Fruit fly (Drosophila melanogaster) whole organism, embryonic: Measurements from ENCODE around the gene Ant2.

Experiments used
- Adf1 ChIP-seq: fragments of 200-800 bp; sonication (Bioruptor generic); IDR thresholded peaks from 2 replicates; pipeline ENCODE4 v1.3.6; 2022; ENCODE audit warnings: missing biosample characterization, missing genetic modification characterization
- BEAF-32 ChIP-seq: fragments of 200-800 bp; sonication (Bioruptor generic); optimal IDR thresholded peaks from 3 replicates; lab custom pipeline; 2017; ENCODE audit warnings: missing biosample characterization, missing genetic modification characterization, mild to moderate bottlenecking, moderate library complexity, missing genetic modification reagents
- CG11085 ChIP-seq: fragments of 200-800 bp; sonication (Bioruptor generic); IDR thresholded peaks from 2 replicates; pipeline ENCODE4 v1.3.6; 2022; ENCODE audit warnings: missing biosample characterization, missing genetic modification characterization
- CG12236 ChIP-seq: fragments of 200-800 bp; sonication (Bioruptor generic); optimal IDR thresholded peaks from 2 replicates; lab custom pipeline; 2016; ENCODE audit warnings: missing biosample characterization, missing genetic modification characterization
- CG12659 ChIP-seq: fragments of 200-800 bp; sonication (Bioruptor generic); optimal IDR thresholded peaks from 3 replicates; lab custom pipeline; 2017; ENCODE audit warnings: mild to moderate bottlenecking, missing biosample characterization, missing genetic modification reagents, missing genetic modification characterization
- CG13894 ChIP-seq: fragments of 200-800 bp; sonication (Bioruptor generic); optimal IDR thresholded peaks from 3 replicates; lab custom pipeline; 2018; ENCODE audit warnings: missing biosample characterization, mild to moderate bottlenecking, missing genetic modification characterization, moderate library complexity
- CG14860 ChIP-seq: fragments of 200-800 bp; sonication (Bioruptor generic); IDR thresholded peaks from 3 replicates; pipeline ENCODE4 v1.3.6; 2022; ENCODE audit warnings: missing biosample characterization, missing genetic modification characterization; ENCODE audit not compliant: partially characterized antibody
- CG14965 ChIP-seq: fragments of 200-800 bp; sonication (Bioruptor generic); optimal IDR thresholded peaks from 2 replicates; lab custom pipeline; 2016; ENCODE audit warnings: missing biosample characterization, missing genetic modification characterization, borderline replicate concordance
- CG15011 ChIP-seq: fragments of 200-800 bp; sonication (Bioruptor generic); optimal IDR thresholded peaks from 3 replicates; lab custom pipeline; 2018; ENCODE audit warnings: missing biosample characterization, mild to moderate bottlenecking, missing genetic modification characterization
- CG15601 ChIP-seq: fragments of 200-800 bp; sonication (Bioruptor generic); optimal IDR thresholded peaks from 3 replicates; lab custom pipeline; 2019; ENCODE audit warnings: missing biosample characterization, mild to moderate bottlenecking, missing genetic modification characterization, moderate library complexity
- CG17912 ChIP-seq: fragments of 200-800 bp; sonication (Bioruptor generic); optimal IDR thresholded peaks from 2 replicates; lab custom pipeline; 2018; ENCODE audit warnings: missing biosample characterization, mild to moderate bottlenecking, missing genetic modification characterization
- CG1792 ChIP-seq: fragments of 200-800 bp; sonication (Bioruptor generic); optimal IDR thresholded peaks from 2 replicates; lab custom pipeline; 2016; ENCODE audit warnings: missing biosample characterization, missing genetic modification characterization
- CG18476 ChIP-seq: fragments of 200-800 bp; sonication (Bioruptor generic); optimal IDR thresholded peaks from 2 replicates; lab custom pipeline; 2016; ENCODE audit warnings: missing biosample characterization, mild to moderate bottlenecking, missing genetic modification characterization
- CG2199 ChIP-seq: fragments of 200-800 bp; sonication (Bioruptor generic); IDR thresholded peaks from 3 replicates; pipeline ENCODE4 v1.3.6; 2022; ENCODE audit warnings: missing biosample characterization, missing genetic modification characterization
- CG2712 ChIP-seq: fragments of 200-800 bp; optimal IDR thresholded peaks from 3 replicates; lab custom pipeline; 2019; ENCODE audit warnings: missing biosample characterization, mild to moderate bottlenecking, missing genetic modification characterization, moderate library complexity
- CG2889 ChIP-seq: fragments of 200-800 bp; sonication (Bioruptor generic); IDR thresholded peaks from 3 replicates; pipeline ENCODE4 v1.3.6; 2022; ENCODE audit warnings: missing biosample characterization, missing genetic modification characterization
- CG33557 ChIP-seq: fragments of 200-800 bp; sonication (Bioruptor generic); optimal IDR thresholded peaks from 2 replicates; lab custom pipeline; 2019; ENCODE audit warnings: missing biosample characterization, mild to moderate bottlenecking, missing genetic modification characterization, moderate library complexity
- CG34422 ChIP-seq: fragments of 200-800 bp; sonication (Bioruptor generic); IDR thresholded peaks from 3 replicates; pipeline ENCODE4 v1.3.6; 2022; ENCODE audit warnings: missing biosample characterization, missing genetic modification characterization
- CG4404 ChIP-seq: fragments of 200-800 bp; sonication (Bioruptor generic); IDR thresholded peaks from 2 replicates; pipeline ENCODE4 v1.3.6; 2022; ENCODE audit warnings: missing biosample characterization, missing genetic modification characterization
- CG6683 ChIP-seq: fragments of 200-800 bp; sonication (Bioruptor generic); optimal IDR thresholded peaks from 2 replicates; lab custom pipeline; 2017; ENCODE audit warnings: missing biosample characterization, mild to moderate bottlenecking, missing genetic modification characterization, missing genetic modification reagents
- CG6765 ChIP-seq: fragments of 200-800 bp; sonication (Bioruptor generic); optimal IDR thresholded peaks from 3 replicates; lab custom pipeline; 2017; ENCODE audit warnings: missing biosample characterization, mild to moderate bottlenecking, missing genetic modification characterization
- CG7357 ChIP-seq: fragments of 200-800 bp; sonication (Bioruptor generic); IDR thresholded peaks from 3 replicates; pipeline ENCODE4 v1.3.6; 2022; ENCODE audit warnings: missing biosample characterization, missing genetic modification characterization
- CG7963 ChIP-seq: fragments of 200-800 bp; sonication (Bioruptor generic); IDR thresholded peaks from 3 replicates; pipeline ENCODE4 v1.3.6; 2022; ENCODE audit warnings: missing biosample characterization, missing genetic modification characterization; ENCODE audit not compliant: partially characterized antibody
- D19A ChIP-seq: fragments of 200-800 bp; optimal IDR thresholded peaks from 3 replicates; lab custom pipeline; 2019; ENCODE audit warnings: missing biosample characterization, mild to moderate bottlenecking, missing genetic modification characterization, moderate library complexity
- Doc2 ChIP-seq: fragments of 200-800 bp; sonication (Bioruptor generic); IDR thresholded peaks from 2 replicates; pipeline ENCODE4 v1.3.6; 2022; ENCODE audit warnings: missing biosample characterization, missing genetic modification characterization
- H2.0 ChIP-seq: fragments of 200-800 bp; sonication (Bioruptor generic); IDR thresholded peaks from 2 replicates; pipeline ENCODE4 v1.3.6; 2022; ENCODE audit warnings: missing biosample characterization, missing genetic modification characterization
- HLH4C ChIP-seq: fragments of 200-800 bp; sonication (Bioruptor generic); IDR thresholded peaks from 3 replicates; pipeline ENCODE4 v1.3.6; 2022; ENCODE audit warnings: missing biosample characterization, missing genetic modification characterization; ENCODE audit not compliant: partially characterized antibody
- Hmx ChIP-seq: fragments of 200-800 bp; sonication (Bioruptor generic); optimal IDR thresholded peaks from 2 replicates; lab custom pipeline; 2016; ENCODE audit warnings: missing biosample characterization, missing genetic modification characterization
- Hr78 ChIP-seq, 2 experiments: fragments of 200-800 bp in 1 of 2; fragments of >200 bp in 1 of 2; sonication (Bioruptor generic) in 1 of 2; optimal IDR thresholded peaks; 2 replicates each; lab custom pipeline; 2017 to 2019; ENCODE audit warnings: missing biosample characterization in 2 of 2, missing genetic modification characterization in 2 of 2, mild to moderate bottlenecking in 1 of 2, moderate library complexity in 1 of 2
- Oaz ChIP-seq: fragments of 200-800 bp; sonication (Bioruptor generic); IDR thresholded peaks from 2 replicates; pipeline ENCODE4 v1.3.6; 2022; ENCODE audit warnings: missing biosample characterization, missing genetic modification characterization
- Scr ChIP-seq: fragments of 200-800 bp; sonication (Bioruptor generic); IDR thresholded peaks from 2 replicates; pipeline ENCODE4 v1.3.6; 2022; ENCODE audit warnings: missing biosample characterization, missing genetic modification characterization; ENCODE audit not compliant: partially characterized antibody
- bigmax ChIP-seq: fragments of 200-800 bp; sonication (Bioruptor generic); optimal IDR thresholded peaks from 2 replicates; lab custom pipeline; 2018; ENCODE audit warnings: missing biosample characterization, mild to moderate bottlenecking, missing genetic modification characterization
- cato ChIP-seq: fragments of 200-800 bp; sonication (Bioruptor generic); optimal IDR thresholded peaks from 2 replicates; lab custom pipeline; 2016; ENCODE audit warnings: missing biosample characterization, missing genetic modification characterization, borderline replicate concordance
- crc ChIP-seq: fragments of 200-800 bp; sonication (Bioruptor generic); optimal IDR thresholded peaks from 2 replicates; lab custom pipeline; 2016; ENCODE audit warnings: missing biosample characterization, missing genetic modification characterization
- dysf ChIP-seq: fragments of 200-800 bp; sonication (Bioruptor generic); IDR thresholded peaks from 3 replicates; pipeline ENCODE4 v1.3.6; 2022; ENCODE audit warnings: missing biosample characterization, missing genetic modification characterization
- fd3F ChIP-seq: fragments of 200-800 bp; sonication (Bioruptor generic); optimal IDR thresholded peaks from 2 replicates; lab custom pipeline; 2018; ENCODE audit warnings: missing biosample characterization, mild to moderate bottlenecking, missing genetic modification characterization, moderate library complexity
- gce ChIP-seq: fragments of 200-800 bp; sonication (Bioruptor generic); IDR thresholded peaks from 3 replicates; pipeline ENCODE4 v1.3.6; 2022; ENCODE audit warnings: missing biosample characterization, missing genetic modification characterization
- gfzf ChIP-seq: fragments of 200-800 bp; sonication (Bioruptor generic); optimal IDR thresholded peaks from 2 replicates; lab custom pipeline; 2016; ENCODE audit warnings: missing biosample characterization, mild to moderate bottlenecking, missing genetic modification characterization, moderate library complexity
- salm ChIP-seq: fragments of 200-800 bp; sonication (Bioruptor generic); optimal IDR thresholded peaks from 2 replicates; lab custom pipeline; 2018; ENCODE audit warnings: missing biosample characterization, mild to moderate bottlenecking, missing genetic modification characterization
- seq ChIP-seq: fragments of 200-800 bp; sonication (Bioruptor generic); IDR thresholded peaks from 2 replicates; pipeline ENCODE4 v1.3.6; 2022; ENCODE audit warnings: missing biosample characterization, missing genetic modification characterization
- sima ChIP-seq: fragments of 200-800 bp; sonication (Bioruptor generic); optimal IDR thresholded peaks from 2 replicates; lab custom pipeline; 2016; ENCODE audit warnings: missing biosample characterization, missing genetic modification characterization
- slbo ChIP-seq: fragments of 200-800 bp; sonication (Bioruptor generic); IDR thresholded peaks from 2 replicates; pipeline ENCODE4 v1.3.6; 2022; ENCODE audit warnings: missing biosample characterization, missing genetic modification characterization
- stc ChIP-seq: fragments of 200-800 bp; sonication (Bioruptor generic); IDR thresholded peaks from 2 replicates; pipeline ENCODE4 v1.3.6; 2022; ENCODE audit warnings: missing biosample characterization, missing genetic modification characterization
- tap ChIP-seq: fragments of 200-800 bp; optimal IDR thresholded peaks from 3 replicates; lab custom pipeline; 2019; ENCODE audit warnings: missing biosample characterization, mild to moderate bottlenecking, missing genetic modification characterization, moderate library complexity
- tgo ChIP-seq: fragments of 200-800 bp; sonication (Bioruptor generic); IDR thresholded peaks from 3 replicates; pipeline ENCODE4 v1.3.6; 2022; ENCODE audit warnings: missing biosample characterization, missing genetic modification characterization
- tna ChIP-seq: fragments of 200-800 bp; sonication (Bioruptor generic); IDR thresholded peaks from 2 replicates; pipeline ENCODE4 v1.3.6; 2022; ENCODE audit warnings: missing biosample characterization, missing genetic modification characterization; ENCODE audit not compliant: partially characterized antibody
- trem ChIP-seq: fragments of 200-800 bp; optimal IDR thresholded peaks from 3 replicates; lab custom pipeline; 2019; ENCODE audit warnings: missing biosample characterization, mild to moderate bottlenecking, missing genetic modification characterization, moderate library complexity
- vnd ChIP-seq: fragments of 200-800 bp; sonication (Bioruptor generic); IDR thresholded peaks from 3 replicates; pipeline ENCODE4 v1.3.6; 2022; ENCODE audit warnings: missing biosample characterization, missing genetic modification characterization; ENCODE audit not compliant: partially characterized antibody
- z ChIP-seq: fragments of 200-800 bp; sonication (Bioruptor generic); IDR thresholded peaks from 3 replicates; pipeline ENCODE4 v1.3.6; 2022; ENCODE audit warnings: missing biosample characterization, missing genetic modification characterization

The Ant2 gene

DNA sequence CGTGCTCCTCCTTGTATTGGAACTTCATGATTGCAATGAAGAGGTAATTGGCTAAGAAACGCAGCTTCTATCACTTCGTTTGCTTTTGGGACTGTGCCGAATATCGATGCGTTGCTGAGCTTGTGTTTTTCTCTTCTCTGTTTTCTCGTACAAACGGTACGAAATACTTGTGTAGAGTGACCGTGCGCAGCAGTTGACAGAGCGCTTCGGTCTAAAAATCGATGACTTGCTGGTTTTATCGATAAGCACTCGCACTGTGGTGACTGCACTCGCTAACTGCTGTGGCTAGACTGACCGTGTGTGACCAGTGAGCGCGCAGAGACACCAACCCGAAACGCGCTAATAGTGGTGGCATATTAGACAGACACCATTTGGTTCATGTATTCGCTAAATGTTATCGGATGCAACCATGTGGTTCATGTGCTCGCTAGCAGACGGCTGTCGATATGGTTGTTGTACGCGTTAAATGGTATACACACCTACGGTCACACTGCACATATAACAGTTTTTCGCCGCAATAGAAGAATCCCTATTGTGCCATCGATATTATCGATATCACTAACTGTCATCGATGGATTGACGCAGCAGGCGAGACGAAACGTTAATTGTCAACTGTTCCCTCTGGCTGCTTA, 18.5 kb downstream of the Ant2 start, which contains the start of the genes Atg8a and BTBD9 (continued):
- TF ChIP-seq Hmx (GFP tag; lab: Kevin White, UChicago) = no peak
- peak; percentile 93 for TF ChIP-seq CG12659 (GFP tag; lab: Kevin White, UChicago)
- TF ChIP-seq z (GFP tag; lab: Robert Waterston, UW) = no peak
- peak; percentile 32; the same call in 1 of the 3 replicates for TF ChIP-seq dysf (GFP tag; lab: Robert Waterston, UW)
- no peak for TF ChIP-seq CG6765 (GFP tag; lab: Kevin White, UChicago)
- peak; percentile 38; the same call in 2 of the 3 replicates for TF ChIP-seq tgo
- no peak for TF ChIP-seq seq
- TF ChIP-seq sima = no peak
- TF ChIP-seq bigmax (GFP tag; lab: Kevin White, UChicago) = no peak
- TF ChIP-seq Hr78 (GFP tag; optimal IDR thresholded peaks at IDR 0.05; lab: Kevin White, UChicago) = no peak
- TF ChIP-seq HLH4C (GFP tag; lab: Robert Waterston, UW) = peak; percentile 82
- TF ChIP-seq Scr (GFP tag; lab: Robert Waterston, UW) = peak; percentile 75
- no peak for TF ChIP-seq salm (tag; lab: Kevin White, UChicago)
- TF ChIP-seq CG12236 = no peak
- peak; percentile 87 for TF ChIP-seq BEAF-32 (GFP tag; lab: Kevin White, UChicago)
- no peak for TF ChIP-seq CG34422 (GFP tag; lab: Robert Waterston, UW)
- TF ChIP-seq fd3F (GFP tag; lab: Kevin White, UChicago) = no peak
- peak; percentile 36 for TF ChIP-seq CG2712 (tag; lab: Kevin White, UChicago)
- no peak for TF ChIP-seq CG2199 (GFP tag; lab: Robert Waterston, UW)
- TF ChIP-seq CG4404 (GFP tag; lab: Robert Waterston, UW) = no peak
- TF ChIP-seq stc (GFP tag; lab: Robert Waterston, UW) = no peak
- no peak; the same call in 2 of the 3 replicates for TF ChIP-seq gce
- peak; percentile 56 for TF ChIP-seq tna (GFP tag; lab: Robert Waterston, UW)
- TF ChIP-seq CG14965 = no peak
- TF ChIP-seq CG33557 (GFP tag; lab: Kevin White, UChicago) = no peak
- TF ChIP-seq CG17912 (GFP tag; lab: Kevin White, UChicago) = no peak
- TF ChIP-seq slbo = 0 out of 2 replicates have a peak, but pooled peaks have one; percentile 32
- TF ChIP-seq tap = no peak
- peak; percentile 77 for TF ChIP-seq trem (tag; lab: Kevin White, UChicago)
- TF ChIP-seq CG14860 (GFP tag; lab: Robert Waterston, UW) = peak; percentile 49; the same call in 1 of the 3 replicates
- TF ChIP-seq CG13894 (tag; lab: Kevin White, UChicago) = peak; percentile 80
- TF ChIP-seq CG7357 (GFP tag; lab: Robert Waterston, UW) = no peak
- peak; percentile 5; the same call in 1 of the 2 replicates for TF ChIP-seq H2.0 (GFP tag; lab: Robert Waterston, UW)
- no peak for TF ChIP-seq CG1792 (GFP tag; lab: Kevin White, UChicago)
- no peak for TF ChIP-seq CG2889 (GFP tag; lab: Robert Waterston, UW)
- no peak for TF ChIP-seq CG15011 (GFP tag; lab: Kevin White, UChicago)
- no peak for TF ChIP-seq Adf1 (GFP tag; lab: Robert Waterston, UW)
- TF ChIP-seq CG11085 = no peak
- peak; percentile 39 for TF ChIP-seq CG15601
- TF ChIP-seq CG18476 (GFP tag; lab: Kevin White, UChicago) = no peak
- TF ChIP-seq CG7963 (GFP tag; lab: Robert Waterston, UW) = peak; percentile 65
- TF ChIP-seq gfzf (GFP tag; lab: Kevin White, UChicago) = peak; percentile 100
- peak; percentile 57; the same call in 1 of the 3 replicates for TF ChIP-seq vnd
- no peak for TF ChIP-seq Oaz (GFP tag; lab: Robert Waterston, UW)
- no peak for TF ChIP-seq Doc2 (GFP tag; lab: Robert Waterston, UW)
- no peak for TF ChIP-seq cato (GFP tag; lab: Kevin White, UChicago)
- TF ChIP-seq D19A (tag; lab: Kevin White, UChicago) = no peak
- TF ChIP-seq CG6683 (GFP tag; lab: Kevin White, UChicago) = no peak
- TF ChIP-seq crc = no peak
